Fruit fly (Drosophila melanogaster) whole organism, prepupa: ENCODE data around the gene Polr3C.

Experiments used
- CG11294 ChIP-seq: fragments of 200-800 bp; sonication (Bioruptor generic); IDR thresholded peaks from 2 replicates; pipeline ENCODE4 v1.3.6; 2022; ENCODE audit warnings: missing biosample characterization, missing genetic modification characterization
- CG11762 ChIP-seq: fragments of 200-800 bp; sonication (Bioruptor generic); optimal IDR thresholded peaks from 3 replicates; lab custom pipeline; 2016; ENCODE audit warnings: missing biosample characterization, missing genetic modification characterization; ENCODE audit not compliant: insufficient read depth
- CG11902 ChIP-seq: fragments of 200-800 bp; sonication (Bioruptor generic); optimal IDR thresholded peaks from 3 replicates; lab custom pipeline; 2016; ENCODE audit warnings: missing biosample characterization, missing genetic modification characterization
- CG15336 ChIP-seq: fragments of 200-800 bp; sonication (Bioruptor generic); IDR thresholded peaks from 2 replicates; pipeline ENCODE4 v1.3.6; 2022; ENCODE audit warnings: missing biosample characterization, missing genetic modification characterization
- CG3032 ChIP-seq: fragments of 200-800 bp; optimal IDR thresholded peaks from 2 replicates; lab custom pipeline; 2019; ENCODE audit warnings: missing biosample characterization, mild to moderate bottlenecking, missing genetic modification characterization, moderate library complexity
- CG31627 ChIP-seq: fragments of 200-800 bp; sonication (Bioruptor generic); optimal IDR thresholded peaks from 3 replicates; lab custom pipeline; 2016; ENCODE audit warnings: missing biosample characterization, missing genetic modification characterization
- CG32006 ChIP-seq: fragments of 200-800 bp; sonication (Bioruptor generic); optimal IDR thresholded peaks from 3 replicates; lab custom pipeline; 2017; ENCODE audit warnings: missing biosample characterization, mild to moderate bottlenecking, missing genetic modification characterization
- CG34406 ChIP-seq: fragments of 200-800 bp; sonication (Bioruptor generic); optimal IDR thresholded peaks from 3 replicates; lab custom pipeline; 2016; ENCODE audit warnings: missing biosample characterization, missing genetic modification characterization
- CG3919 ChIP-seq: fragments of 200-800 bp; sonication (Bioruptor generic); optimal IDR thresholded peaks from 3 replicates; lab custom pipeline; 2016; ENCODE audit warnings: missing biosample characterization, missing genetic modification characterization
- CG4318 ChIP-seq: fragments of 200-800 bp; sonication (Bioruptor generic); optimal IDR thresholded peaks from 3 replicates; lab custom pipeline; 2017; ENCODE audit warnings: missing biosample characterization, mild to moderate bottlenecking, missing genetic modification characterization
- CG6163 ChIP-seq: fragments of 200-800 bp; sonication (Bioruptor generic); IDR thresholded peaks from 3 replicates; pipeline ENCODE4 v1.3.6; 2022; ENCODE audit warnings: missing biosample characterization, missing genetic modification characterization
- CG6808 ChIP-seq: fragments of 200-800 bp; sonication (Bioruptor generic); optimal IDR thresholded peaks from 3 replicates; lab custom pipeline; 2017; ENCODE audit warnings: missing biosample characterization, missing genetic modification characterization, mild to moderate bottlenecking, moderate library complexity, missing genetic modification reagents
- CG6854 ChIP-seq: fragments of 200-800 bp; sonication (Bioruptor generic); optimal IDR thresholded peaks from 2 replicates; lab custom pipeline; 2017; ENCODE audit warnings: missing biosample characterization, mild to moderate bottlenecking, missing genetic modification characterization
- CG8119 ChIP-seq: fragments of 200-800 bp; sonication (Bioruptor generic); IDR thresholded peaks from 3 replicates; pipeline ENCODE4 v1.3.6; 2022; ENCODE audit warnings: missing biosample characterization, missing genetic modification characterization
- CG8319 ChIP-seq: fragments of 200-800 bp; sonication (Bioruptor generic); optimal IDR thresholded peaks from 3 replicates; lab custom pipeline; 2016; ENCODE audit warnings: missing biosample characterization, missing genetic modification characterization
- CG8632 ChIP-seq: fragments of 200-800 bp; sonication (Bioruptor generic); optimal IDR thresholded peaks from 3 replicates; lab custom pipeline; 2016; ENCODE audit warnings: missing biosample characterization, missing genetic modification characterization
- Eip78C ChIP-seq: fragments of 200-800 bp; sonication (Bioruptor generic); peaks from one replicate; lab custom pipeline; 2016; ENCODE audit warnings: missing biosample characterization, missing genetic modification characterization
- Ets96B ChIP-seq: fragments of 200-800 bp; optimal IDR thresholded peaks from 2 replicates; lab custom pipeline; 2019; ENCODE audit warnings: missing biosample characterization, mild to moderate bottlenecking, missing genetic modification characterization, moderate library complexity
- Gug ChIP-seq: fragments of 200-800 bp; sonication (Bioruptor generic); IDR thresholded peaks from 2 replicates; pipeline ENCODE4 v1.3.6; 2022; ENCODE audit warnings: missing biosample characterization, missing genetic modification characterization
- Hr38 ChIP-seq: sonication (Bioruptor generic); optimal IDR thresholded peaks from 2 replicates; lab custom pipeline; 2016; ENCODE audit warnings: missing biosample characterization, missing genetic modification characterization
- Hr39 ChIP-seq: fragments of 200-800 bp; sonication (Bioruptor generic); optimal IDR thresholded peaks from 2 replicates; lab custom pipeline; 2016; ENCODE audit warnings: missing biosample characterization, missing genetic modification characterization
- Lpt ChIP-seq: fragments of 200-800 bp; sonication (Bioruptor generic); optimal IDR thresholded peaks from 3 replicates; lab custom pipeline; 2016; ENCODE audit warnings: missing biosample characterization, missing genetic modification characterization
- OdsH ChIP-seq: fragments of 200-800 bp; sonication (Bioruptor generic); optimal IDR thresholded peaks from 3 replicates; lab custom pipeline; 2016; ENCODE audit warnings: missing biosample characterization, missing genetic modification characterization
- Smox ChIP-seq: fragments of 200-800 bp; sonication (Bioruptor generic); optimal IDR thresholded peaks from 3 replicates; lab custom pipeline; 2016; ENCODE audit warnings: missing biosample characterization, missing genetic modification characterization
- Sox102F ChIP-seq: fragments of 200-800 bp; sonication (Bioruptor generic); optimal IDR thresholded peaks from 2 replicates; lab custom pipeline; 2016; ENCODE audit warnings: missing biosample characterization, mild to moderate bottlenecking, missing genetic modification characterization
- achi ChIP-seq: fragments of 200-800 bp; sonication (Bioruptor generic); optimal IDR thresholded peaks from 3 replicates; lab custom pipeline; 2016; ENCODE audit warnings: missing biosample characterization, missing genetic modification characterization
- acj6 ChIP-seq: fragments of 200-800 bp; sonication (Bioruptor generic); optimal IDR thresholded peaks from 3 replicates; lab custom pipeline; 2016; ENCODE audit warnings: missing biosample characterization, missing genetic modification characterization
- cyc ChIP-seq: fragments of 200-800 bp; sonication (Bioruptor generic); optimal IDR thresholded peaks from 3 replicates; lab custom pipeline; 2016; ENCODE audit warnings: missing biosample characterization, missing genetic modification characterization
- dac ChIP-seq: fragments of 200-800 bp; sonication (Bioruptor generic); optimal IDR thresholded peaks from 2 replicates; lab custom pipeline; 2017; ENCODE audit warnings: missing biosample characterization, mild to moderate bottlenecking, missing genetic modification characterization
- dsx ChIP-seq: fragments of 200-800 bp; optimal IDR thresholded peaks from 3 replicates; lab custom pipeline; 2019; ENCODE audit warnings: missing biosample characterization, mild to moderate bottlenecking, missing genetic modification characterization, moderate library complexity; ENCODE audit not compliant: poor library complexity, severe bottlenecking
- eg ChIP-seq: fragments of 200-800 bp; sonication (Bioruptor generic); IDR thresholded peaks from 3 replicates; pipeline ENCODE4 v1.3.6; 2022; ENCODE audit warnings: missing biosample characterization, missing genetic modification characterization
- esn ChIP-seq: fragments of 200-800 bp; sonication (Bioruptor generic); optimal IDR thresholded peaks from 2 replicates; lab custom pipeline; 2016; ENCODE audit warnings: missing biosample characterization, mild to moderate bottlenecking, missing genetic modification characterization, moderate library complexity
- fd59A ChIP-seq: fragments of 200-800 bp; sonication (Bioruptor generic); optimal IDR thresholded peaks from 2 replicates; lab custom pipeline; 2017; ENCODE audit warnings: missing biosample characterization, mild to moderate bottlenecking, missing genetic modification characterization, missing genetic modification reagents
- net ChIP-seq: fragments of 200-800 bp; sonication (Bioruptor generic); optimal IDR thresholded peaks from 3 replicates; lab custom pipeline; 2016; ENCODE audit warnings: missing biosample characterization, missing genetic modification characterization
- pdm3 ChIP-seq: fragments of 200-800 bp; sonication (Bioruptor generic); optimal IDR thresholded peaks from 3 replicates; lab custom pipeline; 2016; ENCODE audit warnings: missing biosample characterization, missing genetic modification characterization
- salr ChIP-seq, 2 experiments: fragments of 200-800 bp; sonication (Bioruptor generic); optimal IDR thresholded peaks; 3 replicates each; lab custom pipeline; 2016 to 2018; ENCODE audit warnings: missing biosample characterization in 2 of 2, missing genetic modification characterization in 2 of 2, mild to moderate bottlenecking in 1 of 2
- spab ChIP-seq: fragments of 200-800 bp; sonication (Bioruptor generic); optimal IDR thresholded peaks from 2 replicates; lab custom pipeline; 2017; ENCODE audit warnings: missing biosample characterization, mild to moderate bottlenecking, missing genetic modification characterization, missing genetic modification reagents
- svp ChIP-seq: fragments of 200-800 bp; sonication (Bioruptor generic); peaks from one replicate; lab custom pipeline; 2016; ENCODE audit warnings: missing biosample characterization, missing genetic modification characterization
- topi ChIP-seq: fragments of 200-800 bp; sonication (Bioruptor generic); optimal IDR thresholded peaks from 3 replicates; lab custom pipeline; 2016; ENCODE audit warnings: missing biosample characterization, missing genetic modification characterization
- vri ChIP-seq: fragments of 200-800 bp; sonication (Bioruptor generic); optimal IDR thresholded peaks from 3 replicates; lab custom pipeline; 2016; ENCODE audit warnings: missing biosample characterization, mild to moderate bottlenecking, missing genetic modification characterization

Polr3C gene

dm6 chr3R:12451376-12451775, 8.8 kb upstream of the Polr3C start:
- TF ChIP-seq achi (GFP tag; lab: Kevin White, UChicago): no peak
- no peak for TF ChIP-seq fd59A
- TF ChIP-seq esn (GFP tag; lab: Kevin White, UChicago): peak; percentile 3
- peak; percentile 5 for TF ChIP-seq CG31627 (GFP tag; lab: Kevin White, UChicago)
- TF ChIP-seq CG6163 (GFP tag; lab: Robert Waterston, UW): peak; percentile 70
- peak; percentile 32; the same call in 1 of the 2 replicates for TF ChIP-seq Gug
- TF ChIP-seq CG3032 (tag; lab: Kevin White, UChicago): peak; percentile 23
- no peak for TF ChIP-seq pdm3 (GFP tag; lab: Kevin White, UChicago)
- TF ChIP-seq salr (GFP tag; optimal IDR thresholded peaks at IDR 0.05; lab: Kevin White, UChicago): no peak
- TF ChIP-seq CG11902 (GFP tag; lab: Kevin White, UChicago): peak; percentile 24
- TF ChIP-seq Sox102F (GFP tag; lab: Kevin White, UChicago): no peak
- TF ChIP-seq net: peak; percentile 30
- peak; percentile 76 for TF ChIP-seq Eip78C (GFP tag; lab: Kevin White, UChicago)
- TF ChIP-seq Lpt: no peak
- TF ChIP-seq cyc (GFP tag; lab: Kevin White, UChicago): no peak
- peak; percentile 71 for TF ChIP-seq CG15336 (GFP tag; lab: Robert Waterston, UW)
- no peak for TF ChIP-seq CG6854 (GFP tag; lab: Kevin White, UChicago)
- TF ChIP-seq CG34406 (GFP tag; lab: Kevin White, UChicago): no peak
- no peak for TF ChIP-seq dac (GFP tag; lab: Kevin White, UChicago)
- TF ChIP-seq CG8119: peak; percentile 53; the same call in 2 of the 3 replicates
- peak; percentile 17 for TF ChIP-seq spab
- no peak for TF ChIP-seq vri (GFP tag; lab: Kevin White, UChicago)
- no peak for TF ChIP-seq Hr39 (GFP tag; lab: Kevin White, UChicago)
- TF ChIP-seq CG11294 (GFP tag; lab: Robert Waterston, UW): peak; percentile 50; the same call in 1 of the 2 replicates
- TF ChIP-seq topi: no peak
- peak; percentile 30 for TF ChIP-seq CG3919 (GFP tag; lab: Kevin White, UChicago)
- TF ChIP-seq OdsH (GFP tag; lab: Kevin White, UChicago): peak; percentile 53
- peak; percentile 7 for TF ChIP-seq Ets96B (tag; lab: Kevin White, UChicago)
- no peak for TF ChIP-seq CG6808 (GFP tag; lab: Kevin White, UChicago)
- peak; percentile 29 for TF ChIP-seq CG8632 (GFP tag; lab: Kevin White, UChicago)
- TF ChIP-seq eg (GFP tag; lab: Robert Waterston, UW): peak; percentile 65; the same call in 1 of the 3 replicates
- peak; percentile 14 for TF ChIP-seq CG8319 (GFP tag; lab: Kevin White, UChicago)
- TF ChIP-seq svp: peak; percentile 51
- peak; percentile 58 for TF ChIP-seq CG32006 (GFP tag; lab: Kevin White, UChicago)
- peak; percentile 6 for TF ChIP-seq CG11762 (GFP tag; lab: Kevin White, UChicago)

- TF ChIP-seq CG32006 (GFP tag; lab: Kevin White, UChicago) (no peak), dsx (GFP tag; lab: Kevin White, UChicago) (peak; percentile 28), CG34406 (GFP tag; lab: Kevin White, UChicago) (no peak), CG3032 (tag; lab: Kevin White, UChicago) (no peak), CG4318 (no peak), Eip78C (GFP tag; lab: Kevin White, UChicago) (peak; percentile 22), esn (GFP tag; lab: Kevin White, UChicago) (no peak), CG3919 (GFP tag; lab: Kevin White, UChicago) (no peak), eg (GFP tag; lab: Robert Waterston, UW) (peak; percentile 52; the same call in 2 of the 3 replicates), fd59A (no peak), Ets96B (tag; lab: Kevin White, UChicago) (no peak), acj6 (GFP tag; lab: Kevin White, UChicago) (no peak), CG8319 (GFP tag; lab: Kevin White, UChicago) (no peak), Smox (no peak), CG6854 (GFP tag; lab: Kevin White, UChicago) (no peak), Hr38 (GFP tag; lab: Kevin White, UChicago) (no peak), CG15336 (GFP tag; lab: Robert Waterston, UW) (peak; percentile 29; the same call in 1 of the 2 replicates), achi (GFP tag; lab: Kevin White, UChicago) (no peak), CG11294 (GFP tag; lab: Robert Waterston, UW) (no peak)
Measured at dm6 chr3R:12451888-12452514, 8.2 kb upstream of the Polr3C start, which contains the start of gene CG5509. Gene CG5509 (plus strand): TSS chr3R:12452464.
